Worm (Caenorhabditis elegans) whole organism, L4 larva: ENCODE measurements around the gene F55B12.2.

Source experiments
- egl-27 ChIP-seq: sonication (generic microtip); optimal IDR thresholded peaks from 3 replicates; lab custom pipeline; 2017; ENCODE audit warnings: missing biosample characterization, missing genetic modification reagents, missing genetic modification characterization
- jun-1 ChIP-seq: fragments of 150-350 bp; optimal IDR thresholded peaks from 2 replicates; lab custom pipeline; 2014; ENCODE audit warnings: missing biosample characterization, missing genetic modification reagents, missing genetic modification characterization
- lin-13 ChIP-seq: fragments of 150-350 bp; optimal IDR thresholded peaks from 2 replicates; lab custom pipeline; 2014; ENCODE audit warnings: missing biosample characterization, missing genetic modification reagents, missing genetic modification characterization
- nhr-28 ChIP-seq: fragments of 150-350 bp; optimal IDR thresholded peaks from 2 replicates; lab custom pipeline; 2014; ENCODE audit warnings: missing biosample characterization, missing genetic modification characterization

DNA sequence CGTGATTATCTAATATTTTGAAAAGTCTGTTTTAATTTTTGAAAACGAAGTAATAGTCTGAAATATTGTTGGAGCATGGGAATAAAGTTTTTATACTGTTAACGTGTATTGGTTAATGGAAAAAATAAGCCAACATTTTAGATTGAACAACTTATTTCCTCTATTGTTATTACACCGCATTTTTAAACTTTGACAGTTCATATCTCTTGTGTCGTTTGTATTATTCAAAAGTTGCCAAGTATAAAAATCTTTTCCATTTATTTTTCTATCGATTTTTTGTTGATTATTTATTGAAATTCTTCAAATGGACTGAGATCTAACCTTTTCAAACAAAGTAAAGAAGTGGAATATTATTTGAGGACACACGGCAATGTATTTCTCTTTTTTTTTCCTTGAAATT, 14.0 kb upstream of the F55B12.2 start, which contains the start of gene str-165:
- no peak for TF ChIP-seq nhr-28 (tag; lab: Kevin White, UChicago)
- no peak for TF ChIP-seq jun-1 (tag; lab: Kevin White, UChicago)
- no peak for TF ChIP-seq lin-13 (GFP tag; lab: Kevin White, UChicago)
- TF ChIP-seq egl-27 = no peak
